Fruit fly (Drosophila melanogaster): ENCODE measurements around the gene CG12310.

dm6 chr3L:15054477-15054876 is 3.9 kb upstream of the CG12310 start, which contains the start of gene EAChm:
- TF ChIP-seq CG6808 (GFP tag; optimal IDR thresholded peaks at IDR 0.05) (no peak), CG7368 (GFP tag; optimal IDR thresholded peaks at IDR 0.05) (no peak), eg (GFP tag; IDR thresholded peaks at IDR 0.05) (no peak), Hr38 (GFP tag; optimal IDR thresholded peaks at IDR 0.05) (no peak), CG10631 (GFP tag; optimal IDR thresholded peaks at IDR 0.05) (no peak), CG3032 (tag; optimal IDR thresholded peaks at IDR 0.05) (no peak), CG32006 (GFP tag; optimal IDR thresholded peaks at IDR 0.05) (no peak), CG6163 (GFP tag; IDR thresholded peaks at IDR 0.05) (no peak), Sox102F (GFP tag; optimal IDR thresholded peaks at IDR 0.05) (no peak), Lpt (GFP tag; optimal IDR thresholded peaks at IDR 0.05) (no peak), vri (GFP tag; optimal IDR thresholded peaks at IDR 0.05) (no peak)

All from whole organism, prepupa.